Fruit fly (Drosophila melanogaster) whole organism, wandering third instar larva: ENCODE results near the gene Spt7.

Experiments used
- Abd-B ChIP-seq: fragments of >200 bp; optimal IDR thresholded peaks from 2 replicates; lab custom pipeline; 2017; ENCODE audit warnings: missing biosample characterization, missing genetic modification characterization
- CG9705 ChIP-seq: fragments of 200-800 bp; sonication (Bioruptor generic); optimal IDR thresholded peaks from 2 replicates; lab custom pipeline; 2018; ENCODE audit warnings: missing biosample characterization, mild to moderate bottlenecking, missing genetic modification characterization
- CrebA ChIP-seq: fragments of 200-800 bp; sonication (Bioruptor generic); optimal IDR thresholded peaks from 2 replicates; lab custom pipeline; 2016; ENCODE audit warnings: missing biosample characterization, mild to moderate bottlenecking, missing genetic modification characterization, borderline replicate concordance
- Dif ChIP-seq: fragments of 200-275, 200-300 bp; sonication (Bioruptor generic); optimal IDR thresholded peaks from 2 replicates; lab custom pipeline; 2018; ENCODE audit warnings: missing biosample characterization, missing genetic modification characterization; ENCODE audit not compliant: partially characterized antibody
- HLH106 ChIP-seq: fragments of 200-800 bp; optimal IDR thresholded peaks from 3 replicates; lab custom pipeline; 2019; ENCODE audit warnings: missing biosample characterization, mild to moderate bottlenecking, missing genetic modification characterization, moderate library complexity
- Hnf4 ChIP-seq: fragments of 200-800 bp; sonication (Bioruptor generic); optimal IDR thresholded peaks from 2 replicates; lab custom pipeline; 2016; ENCODE audit warnings: missing biosample characterization, mild to moderate bottlenecking, missing genetic modification characterization
- Hr83 ChIP-seq: fragments of 200-300 bp; sonication (Bioruptor generic); optimal IDR thresholded peaks from 2 replicates; lab custom pipeline; 2016; ENCODE audit warnings: missing biosample characterization, mild to moderate bottlenecking, missing genetic modification characterization, moderate library complexity; ENCODE audit not compliant: poor library complexity, severe bottlenecking
- Jra ChIP-seq: sonication (Bioruptor generic); optimal IDR thresholded peaks from 2 replicates; lab custom pipeline; 2016; ENCODE audit warnings: missing biosample characterization, missing genetic modification characterization
- Mio ChIP-seq: sonication (Bioruptor generic); optimal IDR thresholded peaks from 2 replicates; lab custom pipeline; 2016; ENCODE audit warnings: missing biosample characterization, missing genetic modification characterization
- Myc ChIP-seq: fragments of >200 bp; optimal IDR thresholded peaks from 2 replicates; lab custom pipeline; 2017
- N ChIP-seq: fragments of >200 bp; optimal IDR thresholded peaks from 2 replicates; lab custom pipeline; 2018; ENCODE audit warnings: missing biosample characterization, missing external identifiers, missing genetic modification characterization
- OdsH ChIP-seq: fragments of 200-800 bp; sonication (Bioruptor generic); optimal IDR thresholded peaks from 2 replicates; lab custom pipeline; 2016; ENCODE audit warnings: missing biosample characterization, mild to moderate bottlenecking, missing genetic modification characterization
- Rel ChIP-seq, 2 experiments: fragments of 200-800 bp; sonication (Bioruptor generic) in 1 of 2; optimal IDR thresholded peaks; 2 replicates in 1 of 2; 3 replicates in 1 of 2; lab custom pipeline; 2016 to 2019; ENCODE audit warnings: mild to moderate bottlenecking in 2 of 2, missing biosample characterization in 2 of 2, missing genetic modification characterization in 2 of 2, moderate library complexity in 1 of 2
- Sp1 ChIP-seq: fragments of 200-800 bp; sonication (Bioruptor generic); optimal IDR thresholded peaks from 3 replicates; lab custom pipeline; 2019; ENCODE audit warnings: missing biosample characterization, mild to moderate bottlenecking, missing genetic modification characterization, moderate library complexity
- Vsx2 ChIP-seq: fragments of 200-300, 225-300 bp; sonication (Bioruptor generic); optimal IDR thresholded peaks from 2 replicates; lab custom pipeline; 2018; ENCODE audit warnings: missing biosample characterization, missing genetic modification characterization; ENCODE audit not compliant: partially characterized antibody
- br ChIP-seq: fragments of 200-800 bp; sonication (Bioruptor generic); optimal IDR thresholded peaks from 2 replicates; lab custom pipeline; 2016; ENCODE audit warnings: missing biosample characterization, missing genetic modification characterization
- brk ChIP-seq: fragments of 200-800 bp; sonication (Bioruptor generic); optimal IDR thresholded peaks from 2 replicates; lab custom pipeline; 2016; ENCODE audit warnings: missing biosample characterization, mild to moderate bottlenecking, missing genetic modification characterization
- dl ChIP-seq, 2 experiments: fragments of 175-275, 200-275 bp in 1 of 2; fragments of 200-275 bp in 1 of 2; sonication (Bioruptor generic); optimal IDR thresholded peaks; lab custom pipeline; 2018; ENCODE audit warnings: mild to moderate bottlenecking in 2 of 2, missing biosample characterization in 2 of 2, missing genetic modification characterization in 2 of 2, moderate library complexity in 2 of 2; ENCODE audit not compliant: partially characterized antibody in 2 of 2, insufficient read depth in 1 of 2
- dmrt93B ChIP-seq: fragments of 200-800 bp; sonication (Bioruptor generic); optimal IDR thresholded peaks from 2 replicates; lab custom pipeline; 2018; ENCODE audit warnings: missing biosample characterization, mild to moderate bottlenecking, missing genetic modification characterization
- dsf ChIP-seq: sonication (Bioruptor generic); optimal IDR thresholded peaks from 2 replicates; lab custom pipeline; 2016; ENCODE audit warnings: missing biosample characterization, missing genetic modification characterization, borderline replicate concordance
- ey ChIP-seq: fragments of 200-800 bp; sonication (Bioruptor generic); optimal IDR thresholded peaks from 2 replicates; lab custom pipeline; 2016; ENCODE audit warnings: missing biosample characterization, missing genetic modification characterization
- foxo ChIP-seq, 2 experiments: fragments of 200-800 bp; sonication (Bioruptor generic); optimal IDR thresholded peaks; 2 replicates in 1 of 2; 3 replicates in 1 of 2; lab custom pipeline; 2016 to 2017; ENCODE audit warnings: missing biosample characterization in 2 of 2, missing genetic modification characterization in 2 of 2
- fru ChIP-seq: fragments of 200-800 bp; sonication (Bioruptor generic); optimal IDR thresholded peaks from 3 replicates; lab custom pipeline; 2016; ENCODE audit warnings: missing biosample characterization, mild to moderate bottlenecking, missing genetic modification characterization
- h ChIP-seq: fragments of 200-800 bp; sonication (Bioruptor generic); optimal IDR thresholded peaks from 3 replicates; lab custom pipeline; 2016; ENCODE audit warnings: missing biosample characterization, mild to moderate bottlenecking, missing genetic modification characterization
- psq ChIP-seq: fragments of 200-800 bp; sonication (Bioruptor generic); optimal IDR thresholded peaks from 3 replicates; lab custom pipeline; 2017; ENCODE audit warnings: missing biosample characterization, mild to moderate bottlenecking, missing genetic modification characterization, moderate library complexity
- rgr ChIP-seq: fragments of 200-800 bp; sonication (Bioruptor generic); optimal IDR thresholded peaks from 3 replicates; lab custom pipeline; 2016; ENCODE audit warnings: missing biosample characterization, mild to moderate bottlenecking, missing genetic modification characterization
- sage ChIP-seq: fragments of 200-800 bp; sonication (Bioruptor generic); optimal IDR thresholded peaks from 2 replicates; lab custom pipeline; 2016; ENCODE audit warnings: missing biosample characterization, mild to moderate bottlenecking, missing genetic modification characterization
- sv ChIP-seq: fragments of 200-800 bp; sonication (Bioruptor generic); optimal IDR thresholded peaks from 3 replicates; lab custom pipeline; 2016; ENCODE audit warnings: missing biosample characterization, missing genetic modification characterization
- tai ChIP-seq: sonication (Bioruptor generic); optimal IDR thresholded peaks from 2 replicates; lab custom pipeline; 2016; ENCODE audit warnings: missing biosample characterization, missing genetic modification characterization
- woc ChIP-seq: sonication (Bioruptor generic); optimal IDR thresholded peaks from 2 replicates; lab custom pipeline; 2016; ENCODE audit warnings: missing biosample characterization, mild to moderate bottlenecking, missing genetic modification characterization

The Spt7 gene

DNA sequence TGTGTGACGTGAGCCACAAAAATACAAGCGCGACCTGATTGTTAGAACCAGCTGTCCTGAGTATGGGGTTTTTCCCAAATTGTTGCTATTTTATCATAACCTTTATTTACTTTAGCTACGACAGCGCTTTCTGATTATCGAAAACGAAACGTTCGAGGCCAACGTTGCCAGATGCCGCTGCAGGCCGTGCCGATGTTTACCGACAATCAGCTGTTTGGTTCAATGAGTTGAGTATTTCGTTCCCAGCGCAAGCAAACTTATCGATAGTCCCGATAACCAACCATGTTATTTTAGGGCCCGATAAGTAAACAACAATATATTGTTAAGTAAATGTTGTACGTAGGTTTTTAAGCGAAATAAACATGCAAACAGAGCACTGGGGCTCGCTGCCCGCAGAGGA is at the start of gene Spt7, which contains the start of gene CG15814:
Gene Spt7 (plus strand): TSS at position 282 of the 400 bp plus-strand sequence.
Gene CG15814 (minus strand): TSS at position 164 of the 400 bp plus-strand sequence.
- TF ChIP-seq Jra (GFP tag; lab: Kevin White, UChicago), result no peak
- TF ChIP-seq Sp1 (GFP tag; lab: Kevin White, UChicago), result peak; percentile 26
- TF ChIP-seq Rel (GFP tag; optimal IDR thresholded peaks at IDR 0.05; lab: Kevin White, UChicago), result no peak
- peak; percentile 75 for TF ChIP-seq Rel (tag; optimal IDR thresholded peaks at IDR 0.05; lab: Kevin White, UChicago)
- peak; percentile 23 for TF ChIP-seq rgr (GFP tag; lab: Kevin White, UChicago)
- peak; percentile 17 for TF ChIP-seq CG9705 (GFP tag; lab: Kevin White, UChicago)
- TF ChIP-seq Mio (GFP tag; lab: Kevin White, UChicago), result no peak
- peak; percentile 47 for TF ChIP-seq Hr83 (GFP tag; lab: Kevin White, UChicago)
- TF ChIP-seq h, result peak; percentile 50
- TF ChIP-seq OdsH (GFP tag; lab: Kevin White, UChicago), result no peak
- TF ChIP-seq Myc (lab: Kevin White, UChicago), result peak; percentile 4
- TF ChIP-seq, all 38 proteins: peak for 7

DNA sequence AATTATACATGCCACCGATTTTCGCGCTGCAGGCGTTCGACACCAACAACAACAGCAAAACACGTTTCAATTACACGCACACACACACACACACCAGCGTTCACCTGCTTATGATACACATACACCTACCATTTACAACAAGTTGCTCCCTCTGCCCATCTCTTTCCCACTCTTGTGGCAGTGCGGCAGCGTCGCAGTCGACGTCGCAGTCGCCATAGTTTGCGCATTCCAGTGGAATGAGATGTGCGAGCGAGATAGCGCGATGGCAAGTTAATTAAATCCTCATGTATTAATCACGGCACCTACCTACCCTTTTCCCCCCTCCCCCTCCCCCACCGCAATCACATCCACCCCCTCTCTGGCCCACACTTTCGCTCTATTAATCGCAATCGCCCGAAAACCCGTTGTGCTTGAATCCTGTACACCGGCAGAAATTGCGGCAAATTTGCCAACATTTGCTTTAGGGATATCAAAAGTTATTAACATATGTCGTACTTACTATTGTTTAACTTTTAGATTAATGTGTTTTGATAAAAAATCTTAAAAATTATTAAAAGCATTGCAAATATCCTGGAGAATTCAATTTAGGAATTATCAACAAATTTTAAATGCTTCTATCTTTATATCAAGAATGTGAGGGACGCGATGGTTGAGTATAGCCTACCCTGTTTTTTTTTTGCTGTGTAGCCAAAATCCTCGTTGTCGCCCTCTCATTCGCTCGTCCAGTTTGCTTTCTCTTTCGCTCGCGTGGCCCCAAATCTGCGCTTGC is 47.7 kb upstream of the Spt7 start:
- TF ChIP-seq Vsx2 (GFP tag; lab: Kevin White, UChicago) (peak; percentile 54), Sp1 (GFP tag; lab: Kevin White, UChicago) (peak; percentile 85), ey (GFP tag; lab: Kevin White, UChicago) (peak; percentile 75), brk (peak; percentile 51), psq (GFP tag; lab: Kevin White, UChicago) (peak; percentile 74), dmrt93B (GFP tag; lab: Kevin White, UChicago) (peak; percentile 75), h (peak; percentile 79), OdsH (GFP tag; lab: Kevin White, UChicago) (peak; percentile 95), Hnf4 (peak; percentile 59), dl (GFP tag; optimal IDR thresholded peaks at IDR 0.05; lab: Kevin White, UChicago; ENCODE audit: insufficient read depth in 1 of 2, partially characterized antibody in 2 of 2) (no peak), woc (GFP tag; lab: Kevin White, UChicago) (peak; percentile 68), HLH106 (peak; percentile 70), dsf (GFP tag; lab: Kevin White, UChicago) (no peak), br (GFP tag; lab: Kevin White, UChicago) (peak; percentile 79), foxo (GFP tag; optimal IDR thresholded peaks at IDR 0.05; lab: Kevin White, UChicago) (peak in 1 of 2 experiments; percentile 86), N (no peak), CG9705 (GFP tag; lab: Kevin White, UChicago) (peak; percentile 68), fru (peak; percentile 83), Mio (GFP tag; lab: Kevin White, UChicago) (no peak), Abd-B (no peak), sage (GFP tag; lab: Kevin White, UChicago) (peak; percentile 37), Rel (GFP tag; optimal IDR thresholded peaks at IDR 0.05; lab: Kevin White, UChicago) (no peak), Rel (tag; optimal IDR thresholded peaks at IDR 0.05; lab: Kevin White, UChicago) (no peak), CrebA (GFP tag; lab: Kevin White, UChicago) (no peak), Dif (GFP tag; lab: Kevin White, UChicago) (no peak), tai (GFP tag; lab: Kevin White, UChicago) (peak; percentile 19), sv (GFP tag; lab: Kevin White, UChicago) (no peak), rgr (GFP tag; lab: Kevin White, UChicago) (peak; percentile 78)

DNA sequence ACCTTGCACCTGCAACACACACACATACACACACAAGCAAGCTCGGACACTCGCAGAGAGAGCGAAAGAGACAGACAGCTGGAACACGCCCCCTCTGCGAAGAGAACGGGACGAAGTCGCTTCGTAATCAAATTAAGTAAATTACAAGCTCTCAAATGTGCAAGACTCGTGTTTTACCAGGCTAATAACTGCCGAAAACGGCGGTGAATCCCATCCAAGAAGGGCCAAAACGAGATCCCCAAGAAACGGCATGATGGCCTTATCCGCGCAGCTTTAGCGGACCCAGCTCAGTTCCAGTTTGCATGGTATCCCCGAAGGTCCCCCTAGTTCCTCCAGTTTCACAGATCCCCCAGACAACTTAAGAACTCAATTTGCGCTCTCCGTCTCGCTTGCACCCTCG is 46.2 kb upstream of the Spt7 start:
- TF ChIP-seq Rel (GFP tag; optimal IDR thresholded peaks at IDR 0.05; lab: Kevin White, UChicago) (no peak), Rel (tag; optimal IDR thresholded peaks at IDR 0.05; lab: Kevin White, UChicago) (peak; percentile 79), Vsx2 (GFP tag; lab: Kevin White, UChicago) (peak; percentile 63), Jra (GFP tag; lab: Kevin White, UChicago) (no peak), br (GFP tag; lab: Kevin White, UChicago) (no peak), psq (GFP tag; lab: Kevin White, UChicago) (peak; percentile 6), Hnf4 (no peak)
